Fruit fly (Drosophila melanogaster) whole organism, embryonic: ENCODE data around the gene Cby.

Experiments used
- CG13894 ChIP-seq: fragments of 200-800 bp; sonication (Bioruptor generic); optimal IDR thresholded peaks from 3 replicates; lab custom pipeline; 2018; ENCODE audit warnings: missing biosample characterization, mild to moderate bottlenecking, missing genetic modification characterization, moderate library complexity
- CG14667 ChIP-seq: fragments of 200-800 bp; sonication (Bioruptor generic); IDR thresholded peaks from 2 replicates; pipeline ENCODE4 v1.3.6; 2022; ENCODE audit warnings: missing biosample characterization, missing genetic modification characterization
- CG2120 ChIP-seq: fragments of 200-800 bp; sonication (Bioruptor generic); optimal IDR thresholded peaks from 3 replicates; lab custom pipeline; 2016; ENCODE audit warnings: missing biosample characterization, missing genetic modification characterization
- CG6689 ChIP-seq: fragments of 200-800 bp; sonication (Bioruptor generic); IDR thresholded peaks from 2 replicates; pipeline ENCODE4 v1.3.6; 2022; ENCODE audit warnings: missing biosample characterization, missing genetic modification characterization
- CG8944 ChIP-seq: fragments of 200-800 bp; sonication (Bioruptor generic); optimal IDR thresholded peaks from 3 replicates; lab custom pipeline; 2016; ENCODE audit warnings: missing biosample characterization, missing genetic modification characterization

DNA sequence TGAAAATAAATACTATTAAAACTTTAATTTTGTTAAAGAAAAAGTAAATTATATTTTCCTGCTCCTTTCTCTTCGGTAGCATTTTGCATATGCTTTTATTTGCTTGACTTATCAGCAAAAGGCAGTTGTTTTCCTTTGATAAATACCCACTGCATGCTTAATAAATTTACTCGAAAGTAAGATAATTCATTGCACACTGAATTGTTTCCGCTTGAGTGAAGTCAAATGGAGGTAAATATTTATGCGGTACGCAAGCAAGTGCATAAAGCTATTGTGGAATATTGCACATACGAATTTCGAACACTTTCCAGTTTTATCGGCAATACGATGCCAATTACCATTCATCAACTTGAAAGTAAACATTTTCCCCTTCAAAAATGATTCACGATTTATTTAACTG is 44.7 kb upstream of the Cby start:
- TF ChIP-seq CG8944 (GFP tag; lab: Kevin White, UChicago) (no peak), CG14667 (GFP tag; lab: Robert Waterston, UW) (no peak), CG13894 (tag; lab: Kevin White, UChicago) (no peak), CG6689 (GFP tag; lab: Robert Waterston, UW) (no peak), CG2120 (no peak)
